Fruit fly (Drosophila melanogaster): ENCODE measurements around the gene CG15169.
A peak's percentile ranks its signal among the peaks of the same experiment; 100 is the strongest.

Gene CG15169

dm6 chr2L:18990720-18991119 is at the start of gene CG15169:
Gene CG15169, plus strand, starts transcription at chr2L:18991020.
- TF ChIP-seq CG11456 (GFP tag; IDR thresholded peaks at IDR 0.05) (peak; percentile 14; the same call in 1 of the 3 replicates), jing (GFP tag; optimal IDR thresholded peaks at IDR 0.05) (no peak), CG2712 (tag; optimal IDR thresholded peaks at IDR 0.05) (no peak), lab (GFP tag; optimal IDR thresholded peaks at IDR 0.05) (no peak), Med (GFP tag) (peak; percentile 26)

dm6 chr2L:18943309-18943708 is 47.5 kb upstream of the CG15169 start:
- TF ChIP-seq Xrp1 (GFP tag; IDR thresholded peaks at IDR 0.05) (no peak), ttk (GFP tag; IDR thresholded peaks at IDR 0.05) (no peak), en (GFP tag; optimal IDR thresholded peaks at IDR 0.05) (no peak), H15 (GFP tag; IDR thresholded peaks at IDR 0.05) (no peak), nau (GFP tag; optimal IDR thresholded peaks at IDR 0.05) (peak; percentile 11), Mad (GFP tag; optimal IDR thresholded peaks at IDR 0.05) (no peak), dan (GFP tag; IDR thresholded peaks at IDR 0.05) (no peak), CG14050 (GFP tag; IDR thresholded peaks at IDR 0.05) (no peak), tgo (GFP tag; IDR thresholded peaks at IDR 0.05) (no peak), Med (GFP tag) (peak; percentile 38), crc (GFP tag; optimal IDR thresholded peaks at IDR 0.05) (no peak), CG8924 (tag; optimal IDR thresholded peaks at IDR 0.05) (no peak), CG34224 (GFP tag; IDR thresholded peaks at IDR 0.05; ENCODE audit: partially characterized antibody) (no peak), nom (GFP tag; optimal IDR thresholded peaks at IDR 0.05) (peak; percentile 82), bsh (GFP tag; optimal IDR thresholded peaks at IDR 0.05) (peak in 1 of 2 experiments; percentile 38), CG7987 (GFP tag; optimal IDR thresholded peaks at IDR 0.05) (no peak), CG33213 (GFP tag; optimal IDR thresholded peaks at IDR 0.05) (no peak), pfk (GFP tag; optimal IDR thresholded peaks at IDR 0.05) (no peak), Sox102F (GFP tag; optimal IDR thresholded peaks at IDR 0.05) (no peak)

- peak; percentile 13 for TF ChIP-seq phol (tag; optimal IDR thresholded peaks at IDR 0.05)
- no peak for TF ChIP-seq CG17912 (GFP tag; optimal IDR thresholded peaks at IDR 0.05)
- TF ChIP-seq Mes4 (GFP tag; optimal IDR thresholded peaks at IDR 0.05) = no peak
- TF ChIP-seq CG3995 (GFP tag; optimal IDR thresholded peaks at IDR 0.05) = peak; percentile 19
- TF ChIP-seq ssp (GFP tag; IDR thresholded peaks at IDR 0.05) = no peak
- no peak for TF ChIP-seq bsh (GFP tag; optimal IDR thresholded peaks at IDR 0.05)
- TF ChIP-seq HLH3B (GFP tag; IDR thresholded peaks at IDR 0.05) = no peak
- no peak for TF ChIP-seq Hr51 (GFP tag; optimal IDR thresholded peaks at IDR 0.05)
- no peak for TF ChIP-seq Atf-2 (GFP tag; optimal IDR thresholded peaks at IDR 0.05)
- TF ChIP-seq Ets65A (GFP tag) = no peak
- TF ChIP-seq Bteb2 (GFP tag; optimal IDR thresholded peaks at IDR 0.05) = no peak
- no peak for TF ChIP-seq her (GFP tag; optimal IDR thresholded peaks at IDR 0.05)
- TF ChIP-seq inv (GFP tag; IDR thresholded peaks at IDR 0.05; ENCODE audit: partially characterized antibody) = no peak
- TF ChIP-seq CG11560 (tag; IDR thresholded peaks at IDR 0.05) = no peak
- TF ChIP-seq Myb (GFP tag; optimal IDR thresholded peaks at IDR 0.05) = peak; percentile 16
- TF ChIP-seq Ets97D (GFP tag; optimal IDR thresholded peaks at IDR 0.05) = peak; percentile 52
- TF ChIP-seq tap (tag; optimal IDR thresholded peaks at IDR 0.05) = no peak
- peak; percentile 37 for TF ChIP-seq CG10267 (tag; optimal IDR thresholded peaks at IDR 0.05)
- peak; percentile 96 for TF ChIP-seq CG17186 (GFP tag; optimal IDR thresholded peaks at IDR 0.05)
- no peak for TF ChIP-seq Hmx (GFP tag; optimal IDR thresholded peaks at IDR 0.05)
- peak; percentile 54 for TF ChIP-seq stwl (tag; optimal IDR thresholded peaks at IDR 0.05)
- peak; percentile 23 for TF ChIP-seq PHDP (tag; optimal IDR thresholded peaks at IDR 0.05)
- TF ChIP-seq MESR4 (GFP tag; optimal IDR thresholded peaks at IDR 0.05) = peak; percentile 5
- TF ChIP-seq CG14710 (tag; optimal IDR thresholded peaks at IDR 0.05) = peak; percentile 44
- peak; percentile 8 for TF ChIP-seq trem (tag; optimal IDR thresholded peaks at IDR 0.05)
- no peak for TF ChIP-seq eyg (GFP tag; optimal IDR thresholded peaks at IDR 0.05)
- TF ChIP-seq gfzf (GFP tag; optimal IDR thresholded peaks at IDR 0.05) = peak; percentile 56
- TF ChIP-seq Sin3A (optimal IDR thresholded peaks at IDR 0.05) = peak; percentile 70
Measured at dm6 chr2L:18943797-18944174, 47.0 kb upstream of the CG15169 start, which contains the start of gene ssp3. Gene ssp3, minus strand, starts transcription at chr2L:18943960.

All from whole organism, embryonic.